Fruit fly (Drosophila melanogaster) whole organism, embryonic: ENCODE results near the gene CecA1.

Experiments used
- BEAF-32 ChIP-seq: fragments of 200-800 bp; sonication (Bioruptor generic); optimal IDR thresholded peaks from 3 replicates; lab custom pipeline; 2017; ENCODE audit warnings: missing biosample characterization, missing genetic modification characterization, mild to moderate bottlenecking, moderate library complexity, missing genetic modification reagents
- CG10274 ChIP-seq: fragments of 200-800 bp; sonication (Bioruptor generic); optimal IDR thresholded peaks from 3 replicates; lab custom pipeline; 2017; ENCODE audit warnings: missing biosample characterization, mild to moderate bottlenecking, missing genetic modification characterization
- CG11723 ChIP-seq: fragments of 200-800 bp; sonication (Bioruptor generic); optimal IDR thresholded peaks from 2 replicates; lab custom pipeline; 2017; ENCODE audit warnings: missing biosample characterization, mild to moderate bottlenecking, missing genetic modification characterization
- CG12104 ChIP-seq: fragments of 200-800 bp; sonication (Bioruptor generic); optimal IDR thresholded peaks from 3 replicates; lab custom pipeline; 2016; ENCODE audit warnings: missing biosample characterization, missing genetic modification characterization
- CG12744 ChIP-seq: fragments of 200-800 bp; sonication (Bioruptor generic); optimal IDR thresholded peaks from 2 replicates; lab custom pipeline; 2016; ENCODE audit warnings: missing biosample characterization, missing genetic modification characterization
- CG16779 ChIP-seq: fragments of 200-800 bp; sonication (Bioruptor generic); IDR thresholded peaks from 2 replicates; pipeline ENCODE4 v1.3.6; 2022; ENCODE audit warnings: missing biosample characterization, missing genetic modification characterization
- CG1832 ChIP-seq: fragments of 200-800 bp; sonication (Bioruptor generic); optimal IDR thresholded peaks from 2 replicates; lab custom pipeline; 2017; ENCODE audit warnings: missing biosample characterization, mild to moderate bottlenecking, missing genetic modification characterization, inconsistent platforms
- CG2120 ChIP-seq: fragments of 200-800 bp; sonication (Bioruptor generic); optimal IDR thresholded peaks from 3 replicates; lab custom pipeline; 2016; ENCODE audit warnings: missing biosample characterization, missing genetic modification characterization
- CG2199 ChIP-seq: fragments of 200-800 bp; sonication (Bioruptor generic); IDR thresholded peaks from 3 replicates; pipeline ENCODE4 v1.3.6; 2022; ENCODE audit warnings: missing biosample characterization, missing genetic modification characterization
- CG2678 ChIP-seq: fragments of 200-800 bp; sonication (Bioruptor generic); optimal IDR thresholded peaks from 3 replicates; lab custom pipeline; 2019; ENCODE audit warnings: missing biosample characterization, mild to moderate bottlenecking, missing genetic modification characterization, moderate library complexity
- CG31224 ChIP-seq: fragments of 200-800 bp; sonication (Bioruptor generic); IDR thresholded peaks from 2 replicates; pipeline ENCODE4 v1.3.6; 2022; ENCODE audit warnings: missing biosample characterization, missing genetic modification characterization
- CG31365 ChIP-seq: fragments of 200-800 bp; sonication (Bioruptor generic); optimal IDR thresholded peaks from 2 replicates; lab custom pipeline; 2018; ENCODE audit warnings: missing biosample characterization, mild to moderate bottlenecking, missing genetic modification characterization
- CG32767 ChIP-seq: fragments of 200-800 bp; sonication (Bioruptor generic); IDR thresholded peaks from 2 replicates; pipeline ENCODE4 v1.3.6; 2022; ENCODE audit warnings: missing biosample characterization, missing genetic modification characterization
- CG33213 ChIP-seq: fragments of 200-800 bp; sonication (Bioruptor generic); optimal IDR thresholded peaks from 3 replicates; lab custom pipeline; 2016; ENCODE audit warnings: missing biosample characterization, missing genetic modification characterization
- CG4360 ChIP-seq: fragments of 200-800 bp; sonication (Bioruptor generic); IDR thresholded peaks from 2 replicates; pipeline ENCODE4 v1.3.6; 2022; ENCODE audit warnings: missing biosample characterization, missing genetic modification characterization
- CG5953 ChIP-seq: fragments of 200-800 bp; sonication (Bioruptor generic); IDR thresholded peaks from 2 replicates; pipeline ENCODE4 v1.3.6; 2022; ENCODE audit warnings: missing biosample characterization, missing genetic modification characterization
- CG9215 ChIP-seq: fragments of 200-800 bp; sonication (Bioruptor generic); IDR thresholded peaks from 2 replicates; pipeline ENCODE4 v1.3.6; 2022; ENCODE audit warnings: missing biosample characterization, missing genetic modification characterization
- CHES-1-like ChIP-seq: fragments of 200-800 bp; sonication (Bioruptor generic); optimal IDR thresholded peaks from 2 replicates; lab custom pipeline; 2016; ENCODE audit warnings: missing biosample characterization, missing genetic modification characterization
- CoRest ChIP-seq: fragments of 200-800 bp; sonication (Bioruptor generic); optimal IDR thresholded peaks from 3 replicates; lab custom pipeline; 2018; ENCODE audit warnings: missing biosample characterization, mild to moderate bottlenecking, missing genetic modification characterization, moderate library complexity
- Dad ChIP-seq: fragments of 200-800 bp; sonication (Bioruptor generic); optimal IDR thresholded peaks from 3 replicates; lab custom pipeline; 2016; ENCODE audit warnings: missing biosample characterization, missing genetic modification characterization
- Dp ChIP-seq: fragments of 200-800 bp; sonication (Bioruptor generic); optimal IDR thresholded peaks from 2 replicates; lab custom pipeline; 2018; ENCODE audit warnings: missing biosample characterization, mild to moderate bottlenecking, missing genetic modification characterization, moderate library complexity
- Drgx ChIP-seq: fragments of 200-800 bp; sonication (Bioruptor generic); IDR thresholded peaks from 2 replicates; pipeline ENCODE4 v1.3.6; 2022; ENCODE audit warnings: missing biosample characterization, missing genetic modification characterization
- E2f2 ChIP-seq: fragments of 200-800 bp; sonication (Bioruptor generic); IDR thresholded peaks from 2 replicates; pipeline ENCODE4 v1.3.6; 2022; ENCODE audit warnings: missing biosample characterization, missing genetic modification characterization
- Mad ChIP-seq: fragments of 200-800 bp; sonication (Bioruptor generic); optimal IDR thresholded peaks from 2 replicates; lab custom pipeline; 2016; ENCODE audit warnings: missing biosample characterization, missing genetic modification characterization
- Meics ChIP-seq: fragments of 200-800 bp; sonication (Bioruptor generic); optimal IDR thresholded peaks from 2 replicates; lab custom pipeline; 2017; ENCODE audit warnings: missing biosample characterization, mild to moderate bottlenecking, missing genetic modification characterization
- Mes4 ChIP-seq: fragments of 200-800 bp; sonication (Bioruptor generic); optimal IDR thresholded peaks from 2 replicates; lab custom pipeline; 2016; ENCODE audit warnings: missing biosample characterization, missing genetic modification characterization
- Nf-YB ChIP-seq: fragments of 200-800 bp; sonication (Bioruptor generic); optimal IDR thresholded peaks from 3 replicates; lab custom pipeline; 2019; ENCODE audit warnings: missing biosample characterization, mild to moderate bottlenecking, missing genetic modification characterization, moderate library complexity
- Oaz ChIP-seq: fragments of 200-800 bp; sonication (Bioruptor generic); IDR thresholded peaks from 2 replicates; pipeline ENCODE4 v1.3.6; 2022; ENCODE audit warnings: missing biosample characterization, missing genetic modification characterization
- Pdp1 ChIP-seq, 2 experiments: fragments of 200-800 bp; sonication (Bioruptor generic); optimal IDR thresholded peaks; 3 replicates each; lab custom pipeline; 2016; ENCODE audit warnings: missing biosample characterization in 2 of 2, missing genetic modification characterization in 2 of 2, mild to moderate bottlenecking in 1 of 2, moderate library complexity in 1 of 2
- Sin3A ChIP-seq: fragments of >200 bp; optimal IDR thresholded peaks from 2 replicates; lab custom pipeline; 2018
- YL-1 ChIP-seq: fragments of 200-800 bp; sonication (Bioruptor generic); optimal IDR thresholded peaks from 3 replicates; lab custom pipeline; 2017; ENCODE audit warnings: missing biosample characterization, mild to moderate bottlenecking, missing genetic modification characterization
- ase ChIP-seq: fragments of 200-800 bp; sonication (Bioruptor generic); IDR thresholded peaks from 3 replicates; pipeline ENCODE4 v1.3.6; 2022; ENCODE audit warnings: missing biosample characterization, missing genetic modification characterization
- br ChIP-seq: fragments of >200 bp; optimal IDR thresholded peaks from 2 replicates; lab custom pipeline; 2017
- cwo ChIP-seq: fragments of 200-800 bp; sonication (Bioruptor generic); optimal IDR thresholded peaks from 3 replicates; lab custom pipeline; 2017; ENCODE audit warnings: missing biosample characterization, missing genetic modification characterization, mild to moderate bottlenecking, moderate library complexity, missing genetic modification reagents
- dysf ChIP-seq: fragments of 200-800 bp; sonication (Bioruptor generic); IDR thresholded peaks from 3 replicates; pipeline ENCODE4 v1.3.6; 2022; ENCODE audit warnings: missing biosample characterization, missing genetic modification characterization
- ewg ChIP-seq: fragments of 200-800 bp; sonication (Bioruptor generic); optimal IDR thresholded peaks from 3 replicates; lab custom pipeline; 2017; ENCODE audit warnings: mild to moderate bottlenecking, missing biosample characterization, missing genetic modification reagents, missing genetic modification characterization
- fd64A ChIP-seq: fragments of 200-800 bp; sonication (Bioruptor generic); optimal IDR thresholded peaks from 3 replicates; lab custom pipeline; 2018; ENCODE audit warnings: missing biosample characterization, mild to moderate bottlenecking, missing genetic modification characterization
- gt ChIP-seq: fragments of 200-800 bp; sonication (Bioruptor generic); IDR thresholded peaks from 2 replicates; pipeline ENCODE4 v1.3.6; 2022; ENCODE audit warnings: missing biosample characterization, missing genetic modification characterization
- her ChIP-seq: fragments of 200-800 bp; sonication (Bioruptor generic); optimal IDR thresholded peaks from 2 replicates; lab custom pipeline; 2016; ENCODE audit warnings: missing biosample characterization, missing genetic modification characterization
- hkb ChIP-seq, 2 experiments: fragments of 200-800 bp in 1 of 2; fragments of >200 bp in 1 of 2; sonication (Bioruptor generic) in 1 of 2; IDR thresholded peaks in 1 of 2; optimal IDR thresholded peaks in 1 of 2; 2 replicates each; pipeline versions ENCODE4 v1.3.6 to Lab custom; 2017 to 2022; ENCODE audit warnings: missing biosample characterization in 1 of 2, missing genetic modification characterization in 1 of 2
- org-1 ChIP-seq: fragments of 200-800 bp; sonication (Bioruptor generic); optimal IDR thresholded peaks from 2 replicates; lab custom pipeline; 2017; ENCODE audit warnings: missing biosample characterization, missing genetic modification characterization
- ranshi ChIP-seq: fragments of 200-800 bp; sonication (Bioruptor generic); IDR thresholded peaks from 2 replicates; pipeline ENCODE4 v1.3.6; 2022; ENCODE audit warnings: missing biosample characterization, missing genetic modification characterization
- ro ChIP-seq: fragments of 200-800 bp; sonication (Bioruptor generic); IDR thresholded peaks from 2 replicates; pipeline ENCODE4 v1.3.6; 2022; ENCODE audit warnings: missing biosample characterization, missing genetic modification characterization
- sd ChIP-seq: fragments of 200-800 bp; sonication (Bioruptor generic); optimal IDR thresholded peaks from 3 replicates; lab custom pipeline; 2018; ENCODE audit warnings: missing biosample characterization, mild to moderate bottlenecking, missing genetic modification characterization, moderate library complexity
- sens-2 ChIP-seq: fragments of 200-800 bp; sonication (Bioruptor generic); IDR thresholded peaks from 2 replicates; pipeline ENCODE4 v1.3.6; 2022; ENCODE audit warnings: missing biosample characterization, missing genetic modification characterization
- sim ChIP-seq: fragments of 200-800 bp; sonication (Bioruptor generic); IDR thresholded peaks from 2 replicates; pipeline ENCODE4 v1.3.6; 2022; ENCODE audit warnings: missing biosample characterization, missing genetic modification characterization
- sisA ChIP-seq: fragments of 200-800 bp; sonication (Bioruptor generic); IDR thresholded peaks from 2 replicates; pipeline ENCODE4 v1.3.6; 2022; ENCODE audit warnings: missing biosample characterization, missing genetic modification characterization
- toy ChIP-seq: fragments of 200-800 bp; sonication (Bioruptor generic); IDR thresholded peaks from 2 replicates; pipeline ENCODE4 v1.3.6; 2022; ENCODE audit warnings: missing biosample characterization, missing genetic modification characterization
- twi ChIP-seq: fragments of 200-800 bp; optimal IDR thresholded peaks from 2 replicates; lab custom pipeline; 2019; ENCODE audit warnings: missing biosample characterization, mild to moderate bottlenecking, missing genetic modification characterization, moderate library complexity
- usp ChIP-seq: fragments of >200 bp; optimal IDR thresholded peaks from 2 replicates; lab custom pipeline; 2017; ENCODE audit warnings: missing biosample characterization, missing genetic modification characterization

The CecA1 gene

dm6 chr3R:30208766-30209484 lies 1.7 kb upstream of the CecA1 start, which contains the start of gene RpS7 (continued):
- peak; percentile 87 for TF ChIP-seq Meics (GFP tag; lab: Kevin White, UChicago)
- peak; percentile 60; the same call in 1 of the 2 replicates for TF ChIP-seq sim (GFP tag; lab: Robert Waterston, UW)
- no peak for TF ChIP-seq CG9215
- TF ChIP-seq ranshi: peak; percentile 80
- TF ChIP-seq CG12744 (GFP tag; lab: Kevin White, UChicago): no peak
- no peak for TF ChIP-seq ro (GFP tag; lab: Robert Waterston, UW)
- TF ChIP-seq CG31224 (GFP tag; lab: Robert Waterston, UW): peak; percentile 73
- peak; percentile 43; the same call in 1 of the 2 replicates for TF ChIP-seq CG4360 (GFP tag; lab: Robert Waterston, UW)
- peak; percentile 53; the same call in 1 of the 2 replicates for TF ChIP-seq CG16779 (GFP tag; lab: Robert Waterston, UW)
- TF ChIP-seq CHES-1-like (GFP tag; lab: Kevin White, UChicago): peak; percentile 32
- peak; percentile 48 for TF ChIP-seq Dp (GFP tag; lab: Kevin White, UChicago)
- peak; percentile 1 for TF ChIP-seq ewg (GFP tag; lab: Kevin White, UChicago)
- peak; percentile 44; the same call in 1 of the 2 replicates for TF ChIP-seq E2f2
- TF ChIP-seq cwo (GFP tag; lab: Kevin White, UChicago): peak; percentile 32
- peak; percentile 83 for TF ChIP-seq YL-1 (GFP tag; lab: Kevin White, UChicago)
- TF ChIP-seq CG32767 (GFP tag; lab: Robert Waterston, UW): 0 out of 2 replicates have a peak, but pooled peaks have one; percentile 43
- TF ChIP-seq CG10274 (GFP tag; lab: Kevin White, UChicago): peak; percentile 58
- TF ChIP-seq Drgx: peak; percentile 53
- no peak for TF ChIP-seq sd (tag; lab: Kevin White, UChicago)
- TF ChIP-seq Mad (GFP tag; lab: Kevin White, UChicago): peak; percentile 50
- TF ChIP-seq BEAF-32 (GFP tag; lab: Kevin White, UChicago): peak; percentile 96
- no peak for TF ChIP-seq CG1832
- TF ChIP-seq CG12104: peak; percentile 70
- no peak for TF ChIP-seq usp (GFP tag; lab: Kevin White, UChicago)
- peak; percentile 73 for TF ChIP-seq Sin3A (lab: Kevin White, UChicago)
- TF ChIP-seq her: peak; percentile 96
- 0 out of 2 replicates have a peak, but pooled peaks have one; percentile 15 for TF ChIP-seq sisA
- peak; percentile 17; the same call in 1 of the 2 replicates for TF ChIP-seq gt
- TF ChIP-seq fd64A: peak; percentile 79
- peak; percentile 49 for TF ChIP-seq Nf-YB
- TF ChIP-seq Dad (GFP tag; lab: Kevin White, UChicago): peak; percentile 26
- peak; percentile 64 for TF ChIP-seq CG33213 (GFP tag; lab: Kevin White, UChicago)
- peak; percentile 65 for TF ChIP-seq org-1
- TF ChIP-seq CoRest (tag; lab: Kevin White, UChicago): peak; percentile 63
- TF ChIP-seq toy (GFP tag; lab: Robert Waterston, UW): 0 out of 2 replicates have a peak, but pooled peaks have one; percentile 33
- TF ChIP-seq CG2199 (GFP tag; lab: Robert Waterston, UW): peak; percentile 75; the same call in 1 of the 3 replicates
- peak; percentile 60 for TF ChIP-seq CG11723 (GFP tag; lab: Kevin White, UChicago)
- TF ChIP-seq hkb (optimal IDR thresholded peaks at IDR 0.05; lab: Kevin White, UChicago): peak; percentile 36
- peak; percentile 81 for TF ChIP-seq hkb (GFP tag; IDR thresholded peaks at IDR 0.05; lab: Robert Waterston, UW)
- peak; percentile 75 for TF ChIP-seq CG5953 (GFP tag; lab: Robert Waterston, UW)
- peak; percentile 76 for TF ChIP-seq CG31365
- peak; percentile 0 for TF ChIP-seq twi (tag; lab: Kevin White, UChicago)
- TF ChIP-seq CG2678: peak; percentile 60
- TF ChIP-seq br: no peak
- TF ChIP-seq CG2120 (GFP tag; lab: Kevin White, UChicago): peak; percentile 54
- peak; percentile 73; the same call in 2 of the 3 replicates for TF ChIP-seq dysf (GFP tag; lab: Robert Waterston, UW)
- TF ChIP-seq Oaz: peak; percentile 54
- peak; percentile 83 for TF ChIP-seq ase
- peak; percentile 5 to 72 for TF ChIP-seq Pdp1 (GFP tag; optimal IDR thresholded peaks at IDR 0.05; lab: Kevin White, UChicago)
- TF ChIP-seq sens-2 (GFP tag; lab: Robert Waterston, UW): peak; percentile 81
- TF ChIP-seq Mes4 (GFP tag; lab: Kevin White, UChicago): peak; percentile 82
